Fruit fly (Drosophila melanogaster): ENCODE results near the gene CG13887.

CG13887 gene

DNA sequence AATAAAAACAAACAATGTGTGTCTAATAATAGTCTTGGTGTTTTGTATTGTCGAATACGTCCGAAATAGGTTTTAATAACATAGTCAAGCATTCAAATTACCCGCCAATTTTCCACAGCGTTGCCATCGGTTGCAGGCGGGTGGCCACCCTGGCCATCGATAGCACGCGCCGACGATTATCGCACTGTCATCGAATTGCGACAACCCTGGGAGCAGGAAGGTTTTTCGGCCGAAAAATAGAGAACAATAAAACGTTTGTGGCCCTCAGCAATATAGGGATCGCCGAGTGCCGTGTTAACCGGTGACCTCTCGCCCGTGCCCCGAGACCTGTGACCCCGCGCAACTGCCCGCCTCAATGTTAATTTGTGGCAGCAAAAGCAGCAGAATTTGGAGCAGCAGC lies 34.1 kb downstream of the CG13887 start, which contains the start of gene Usp10:
Gene Usp10 (plus strand): TSS at position 187 of the 400 bp plus-strand sequence.
- TF ChIP-seq Hr38 (GFP tag; optimal IDR thresholded peaks at IDR 0.05), result no peak
- TF ChIP-seq Eip78C (GFP tag), result peak; percentile 39
- no peak for TF ChIP-seq esn (GFP tag; optimal IDR thresholded peaks at IDR 0.05)
- no peak for TF ChIP-seq eg (GFP tag; IDR thresholded peaks at IDR 0.05)
- no peak for TF ChIP-seq net (GFP tag; optimal IDR thresholded peaks at IDR 0.05)
- no peak for TF ChIP-seq fkh (GFP tag; optimal IDR thresholded peaks at IDR 0.05)
- TF ChIP-seq svp (GFP tag), result peak; percentile 84
- no peak for TF ChIP-seq CG11902 (GFP tag; optimal IDR thresholded peaks at IDR 0.05)
- peak; percentile 35 for TF ChIP-seq Sox14 (GFP tag; optimal IDR thresholded peaks at IDR 0.05)

DNA sequence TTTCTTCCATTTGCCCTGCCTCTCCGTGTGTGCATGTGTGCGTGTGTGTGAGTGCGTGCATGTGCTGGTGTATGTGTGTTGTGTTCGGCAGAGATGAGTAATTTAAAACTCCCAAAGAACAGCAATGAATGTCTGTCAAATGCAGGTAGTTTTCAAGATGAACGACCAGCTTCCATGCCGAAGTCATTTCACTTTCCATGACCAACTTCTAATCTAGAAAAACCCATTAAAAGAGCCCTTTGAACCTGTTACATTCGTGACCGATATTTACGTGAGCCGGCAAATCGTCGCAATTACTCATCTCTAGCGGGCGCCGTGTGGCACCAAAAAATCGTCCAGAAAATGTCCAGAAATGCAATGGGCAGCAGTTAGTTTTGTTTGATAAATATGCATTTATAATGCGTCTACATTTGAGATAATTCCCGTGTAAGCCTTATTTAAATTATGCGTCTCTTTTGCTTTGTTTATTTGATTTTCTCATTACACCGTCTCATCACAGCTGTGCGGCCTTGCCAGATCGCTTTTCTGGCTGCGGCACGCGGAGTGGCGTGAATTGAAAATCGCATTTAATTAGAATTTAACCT lies 34.8 kb downstream of the CG13887 start:
- TF ChIP-seq esn (GFP tag; optimal IDR thresholded peaks at IDR 0.05), result peak; percentile 76
- peak; percentile 34 for TF ChIP-seq CG8319 (GFP tag; optimal IDR thresholded peaks at IDR 0.05)
- TF ChIP-seq acj6 (GFP tag; optimal IDR thresholded peaks at IDR 0.05), result peak; percentile 51
- TF ChIP-seq CG7368 (GFP tag; optimal IDR thresholded peaks at IDR 0.05), result peak; percentile 41
- TF ChIP-seq vri (GFP tag; optimal IDR thresholded peaks at IDR 0.05), result peak; percentile 22
- TF ChIP-seq CG1621 (tag; optimal IDR thresholded peaks at IDR 0.05), result no peak
- TF ChIP-seq Lpt (GFP tag; optimal IDR thresholded peaks at IDR 0.05), result no peak
- no peak for TF ChIP-seq Hr38 (GFP tag; optimal IDR thresholded peaks at IDR 0.05)
- no peak for TF ChIP-seq dsx (GFP tag; optimal IDR thresholded peaks at IDR 0.05; ENCODE audit: poor library complexity, severe bottlenecking)
- TF ChIP-seq CG8119 (GFP tag; IDR thresholded peaks at IDR 0.05), result no peak; the same call in 2 of the 3 replicates
- peak; percentile 50 for TF ChIP-seq Met (GFP tag; optimal IDR thresholded peaks at IDR 0.05)
- TF ChIP-seq CG6276 (GFP tag; optimal IDR thresholded peaks at IDR 0.05), result no peak
- peak; percentile 90 for TF ChIP-seq svp (GFP tag)
- peak; percentile 62 for TF ChIP-seq lz (GFP tag; optimal IDR thresholded peaks at IDR 0.05)
- TF ChIP-seq CG3032 (tag; optimal IDR thresholded peaks at IDR 0.05), result peak; percentile 5
- TF ChIP-seq CG3919 (GFP tag; optimal IDR thresholded peaks at IDR 0.05), result peak; percentile 54
- TF ChIP-seq Sox14 (GFP tag; optimal IDR thresholded peaks at IDR 0.05), result peak; percentile 73
- peak; percentile 59 for TF ChIP-seq OdsH (GFP tag; optimal IDR thresholded peaks at IDR 0.05)
- peak; percentile 21 for TF ChIP-seq CG10669 (GFP tag; optimal IDR thresholded peaks at IDR 0.05)
- TF ChIP-seq Eip75B (GFP tag; optimal IDR thresholded peaks at IDR 0.05), result peak; percentile 40
- TF ChIP-seq topi (GFP tag; optimal IDR thresholded peaks at IDR 0.05), result peak; percentile 40
- TF ChIP-seq CG6792 (GFP tag; optimal IDR thresholded peaks at IDR 0.05), result peak; percentile 19
- peak in 1 of 2 experiments; percentile 37 for TF ChIP-seq ss (GFP tag; optimal IDR thresholded peaks at IDR 0.05)
- peak; percentile 59 for TF ChIP-seq CG32006 (GFP tag; optimal IDR thresholded peaks at IDR 0.05)
- peak; percentile 60 for TF ChIP-seq fkh (GFP tag; optimal IDR thresholded peaks at IDR 0.05)
- peak; percentile 62 for TF ChIP-seq CG10631 (GFP tag; optimal IDR thresholded peaks at IDR 0.05)
- no peak for TF ChIP-seq CG9139 (GFP tag; optimal IDR thresholded peaks at IDR 0.05)
- peak; percentile 79 for TF ChIP-seq Eip78C (GFP tag)
- peak; percentile 68 for TF ChIP-seq Hr39 (GFP tag; optimal IDR thresholded peaks at IDR 0.05)
- TF ChIP-seq eg (GFP tag; IDR thresholded peaks at IDR 0.05), result peak; percentile 59; the same call in 2 of the 3 replicates
- TF ChIP-seq Ets96B (tag; optimal IDR thresholded peaks at IDR 0.05), result peak; percentile 22
- peak; percentile 42 for TF ChIP-seq Ets21C (GFP tag; optimal IDR thresholded peaks at IDR 0.05)
- peak; percentile 61 for TF ChIP-seq CG31627 (GFP tag; optimal IDR thresholded peaks at IDR 0.05)
- peak; percentile 67 for TF ChIP-seq achi (GFP tag; optimal IDR thresholded peaks at IDR 0.05)
- peak; percentile 40 for TF ChIP-seq Smox (GFP tag; optimal IDR thresholded peaks at IDR 0.05)
- TF ChIP-seq Sox102F (GFP tag; optimal IDR thresholded peaks at IDR 0.05), result peak; percentile 26
- TF ChIP-seq CG34406 (GFP tag; optimal IDR thresholded peaks at IDR 0.05), result peak; percentile 56
- TF ChIP-seq Eip93F (GFP tag; optimal IDR thresholded peaks at IDR 0.05), result no peak
- peak; percentile 32; the same call in 1 of the 2 replicates for TF ChIP-seq Gug (GFP tag; IDR thresholded peaks at IDR 0.05)
- TF ChIP-seq Blimp-1 (GFP tag; optimal IDR thresholded peaks at IDR 0.05), result no peak
- TF ChIP-seq dac (GFP tag; optimal IDR thresholded peaks at IDR 0.05), result peak; percentile 12
- TF ChIP-seq Hr4 (GFP tag; optimal IDR thresholded peaks at IDR 0.05), result peak; percentile 45
- TF ChIP-seq net (GFP tag; optimal IDR thresholded peaks at IDR 0.05), result peak; percentile 30
- peak; percentile 40 for TF ChIP-seq Sox15 (GFP tag; optimal IDR thresholded peaks at IDR 0.05)
- TF ChIP-seq CG6808 (GFP tag; optimal IDR thresholded peaks at IDR 0.05), result no peak
- TF ChIP-seq spab (GFP tag; optimal IDR thresholded peaks at IDR 0.05), result no peak
- TF ChIP-seq cyc (GFP tag; optimal IDR thresholded peaks at IDR 0.05), result peak; percentile 52
